Worm (Caenorhabditis elegans): Measurements from ENCODE around the gene ced-11.

DNA sequence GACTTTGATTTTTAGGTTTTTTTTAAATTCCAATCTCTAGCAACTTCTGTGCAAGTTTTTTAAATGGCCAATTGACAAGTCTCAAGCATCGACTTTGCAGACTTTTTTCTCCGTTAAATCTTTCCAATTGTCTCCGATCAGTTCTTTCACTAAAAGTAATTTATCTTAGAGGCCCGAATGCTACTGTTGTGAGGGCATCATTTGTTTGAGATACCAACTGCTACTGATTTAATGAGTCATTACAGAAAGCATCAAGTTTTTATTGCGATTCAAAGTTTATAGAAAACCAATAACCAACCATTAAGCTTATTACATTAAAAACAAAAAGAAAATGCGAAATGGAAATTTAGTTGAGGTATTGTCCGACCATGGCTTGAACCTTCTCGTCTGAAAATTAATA, 39.2 kb upstream of the ced-11 start:
- no peak for TF ChIP-seq hmg-4 (GFP tag; optimal IDR thresholded peaks at IDR 0.05)
- no peak for TF ChIP-seq ama-1 (optimal IDR thresholded peaks at IDR 0.05)
- no peak for TF ChIP-seq tra-4 (tag; optimal IDR thresholded peaks at IDR 0.05)
- no peak for TF ChIP-seq sea-1 (GFP tag; conservative IDR thresholded peaks at IDR 0.05)
- no peak for TF ChIP-seq flt-1 (GFP tag; IDR thresholded peaks at IDR 0.05)
- no peak for TF ChIP-seq tbx-37 (GFP tag; conservative IDR thresholded peaks at IDR 0.05)
- no peak for TF ChIP-seq hmbx-1 (tag; optimal IDR thresholded peaks at IDR 0.05)
- no peak for TF ChIP-seq ceh-36 (tag; optimal IDR thresholded peaks at IDR 0.05)
- no peak for TF ChIP-seq aly-1 (tag; optimal IDR thresholded peaks at IDR 0.05)
- TF ChIP-seq hnd-1 (tag; optimal IDR thresholded peaks at IDR 0.05): no peak
- no peak for TF ChIP-seq pes-1 (GFP tag; IDR thresholded peaks at IDR 0.05)
- no peak for TF ChIP-seq scrt-1 (GFP tag; IDR thresholded peaks at IDR 0.05)
